Worm (Caenorhabditis elegans) whole organism, mixed stage, embryonic: ENCODE measurements around the gene ZK185.4.

Experiments
- bed-3 ChIP-seq: fragments of 200-800 bp; sonication (Bioruptor generic); optimal IDR thresholded peaks from 3 replicates; lab custom pipeline; 2018; ENCODE audit warnings: mild to moderate bottlenecking, missing genetic modification characterization, moderate library complexity, missing compliant biosample characterization
- blmp-1 ChIP-seq: fragments of 150-350 bp; optimal IDR thresholded peaks from 2 replicates; lab custom pipeline; 2014; ENCODE audit warnings: missing biosample characterization, missing genetic modification characterization
- ceh-39 ChIP-seq: fragments of 150-350 bp; optimal IDR thresholded peaks from 2 replicates; lab custom pipeline; 2014; ENCODE audit warnings: missing biosample characterization, missing genetic modification characterization
- ceh-43 ChIP-seq: fragments of 200-800 bp; sonication (Bioruptor generic); optimal IDR thresholded peaks from 2 replicates; lab custom pipeline; 2018; ENCODE audit warnings: mild to moderate bottlenecking, missing genetic modification characterization, moderate library complexity, missing compliant biosample characterization
- ceh-83 ChIP-seq: fragments of 200-800 bp; sonication (Bioruptor generic); optimal IDR thresholded peaks from 2 replicates; lab custom pipeline; 2018; ENCODE audit warnings: mild to moderate bottlenecking, missing genetic modification characterization, missing compliant biosample characterization
- ces-1 ChIP-seq: fragments of 150-350 bp; optimal IDR thresholded peaks from 2 replicates; lab custom pipeline; 2014; ENCODE audit warnings: missing biosample characterization, missing genetic modification reagents, missing genetic modification characterization
- drap-1 ChIP-seq: fragments of 200-800 bp; sonication (Bioruptor generic); optimal IDR thresholded peaks from 3 replicates; lab custom pipeline; 2018; ENCODE audit warnings: mild to moderate bottlenecking, missing genetic modification characterization, missing compliant biosample characterization
- elt-1 ChIP-seq: sonication (generic microtip); optimal IDR thresholded peaks from 2 replicates; lab custom pipeline; 2017; ENCODE audit warnings: missing genetic modification characterization, mild to moderate bottlenecking, missing compliant biosample characterization, antibody characterized with exemption, moderate library complexity, borderline replicate concordance; ENCODE audit not compliant: insufficient read depth
- elt-3 ChIP-seq: fragments of 150-350 bp; optimal IDR thresholded peaks from 2 replicates; lab custom pipeline; 2014; ENCODE audit warnings: missing biosample characterization, missing genetic modification characterization
- flh-1 ChIP-seq: fragments of 200-800 bp; sonication (Bioruptor generic); optimal IDR thresholded peaks from 2 replicates; lab custom pipeline; 2018; ENCODE audit warnings: mild to moderate bottlenecking, missing genetic modification characterization, moderate library complexity, missing compliant biosample characterization
- hlh-1 ChIP-seq: fragments of 150-350 bp; optimal IDR thresholded peaks from 2 replicates; lab custom pipeline; 2014; ENCODE audit warnings: missing biosample characterization, missing genetic modification reagents, missing genetic modification characterization
- lin-13 ChIP-seq: fragments of 150-350 bp; optimal IDR thresholded peaks from 2 replicates; lab custom pipeline; 2014; ENCODE audit warnings: missing biosample characterization, missing genetic modification characterization
- lin-32 ChIP-seq: fragments of 200-800 bp; sonication (Bioruptor generic); optimal IDR thresholded peaks from 2 replicates; lab custom pipeline; 2018; ENCODE audit warnings: mild to moderate bottlenecking, missing genetic modification characterization, missing compliant biosample characterization
- lsy-2 ChIP-seq: fragments of 150-350 bp; optimal IDR thresholded peaks from 2 replicates; lab custom pipeline; 2014; ENCODE audit warnings: missing biosample characterization, missing genetic modification characterization
- mep-1 ChIP-seq: fragments of 150-350 bp; optimal IDR thresholded peaks from 2 replicates; lab custom pipeline; 2017; ENCODE audit warnings: missing biosample characterization, missing genetic modification reagents, missing genetic modification characterization, inconsistent platforms
- mls-2 ChIP-seq: sonication (generic microtip); optimal IDR thresholded peaks from 2 replicates; lab custom pipeline; 2016; ENCODE audit warnings: mild to moderate bottlenecking, missing genetic modification characterization, moderate library complexity, missing compliant biosample characterization
- nhr-12 ChIP-seq: fragments of 150-350 bp; optimal IDR thresholded peaks from 2 replicates; lab custom pipeline; 2014; ENCODE audit warnings: missing biosample characterization, missing genetic modification characterization
- nhr-2 ChIP-seq: fragments of 150-350 bp; optimal IDR thresholded peaks from 2 replicates; lab custom pipeline; 2014; ENCODE audit warnings: missing biosample characterization, missing genetic modification characterization
- nhr-237 ChIP-seq: fragments of 150-350 bp; optimal IDR thresholded peaks from 2 replicates; lab custom pipeline; 2014; ENCODE audit warnings: missing biosample characterization, missing genetic modification characterization
- nhr-28 ChIP-seq: fragments of 150-350 bp; optimal IDR thresholded peaks from 2 replicates; lab custom pipeline; 2014; ENCODE audit warnings: missing biosample characterization, missing genetic modification characterization
- nhr-76 ChIP-seq: sonication (generic microtip); optimal IDR thresholded peaks from 2 replicates; lab custom pipeline; 2017; ENCODE audit warnings: missing biosample characterization, missing genetic modification characterization
- pha-4 ChIP-seq: fragments of 150-350 bp; optimal IDR thresholded peaks from 2 replicates; lab custom pipeline; 2018; ENCODE audit warnings: missing biosample characterization, missing genetic modification reagents, missing genetic modification characterization
- sem-2 ChIP-seq: fragments of 200-800 bp; sonication (Bioruptor generic); optimal IDR thresholded peaks from 2 replicates; lab custom pipeline; 2018; ENCODE audit warnings: mild to moderate bottlenecking, missing genetic modification characterization, missing compliant biosample characterization
- snpc-4 ChIP-seq: fragments of 150-350 bp; optimal IDR thresholded peaks from 2 replicates; lab custom pipeline; 2014; ENCODE audit warnings: missing biosample characterization, missing genetic modification characterization
- sptf-1 ChIP-seq: sonication (generic microtip); optimal IDR thresholded peaks from 2 replicates; lab custom pipeline; 2017; ENCODE audit warnings: mild to moderate bottlenecking, missing genetic modification characterization, moderate library complexity, missing compliant biosample characterization
- tbx-8 ChIP-seq: fragments of 200-800 bp; sonication (Bioruptor generic); optimal IDR thresholded peaks from 2 replicates; lab custom pipeline; 2018; ENCODE audit warnings: mild to moderate bottlenecking, missing genetic modification characterization, moderate library complexity, missing compliant biosample characterization
- unc-120 ChIP-seq: sonication (generic microtip); optimal IDR thresholded peaks from 2 replicates; lab custom pipeline; 2017; ENCODE audit warnings: missing genetic modification characterization, missing compliant biosample characterization; ENCODE audit not compliant: poor library complexity, severe bottlenecking
- unc-62 ChIP-seq: fragments of 150-350 bp; optimal IDR thresholded peaks from 2 replicates; lab custom pipeline; 2014; ENCODE audit warnings: missing biosample characterization, missing genetic modification reagents, missing genetic modification characterization
- ztf-11 ChIP-seq: fragments of 150-350 bp; optimal IDR thresholded peaks from 2 replicates; lab custom pipeline; 2014; ENCODE audit warnings: missing biosample characterization, missing genetic modification characterization

ZK185.4 gene

DNA sequence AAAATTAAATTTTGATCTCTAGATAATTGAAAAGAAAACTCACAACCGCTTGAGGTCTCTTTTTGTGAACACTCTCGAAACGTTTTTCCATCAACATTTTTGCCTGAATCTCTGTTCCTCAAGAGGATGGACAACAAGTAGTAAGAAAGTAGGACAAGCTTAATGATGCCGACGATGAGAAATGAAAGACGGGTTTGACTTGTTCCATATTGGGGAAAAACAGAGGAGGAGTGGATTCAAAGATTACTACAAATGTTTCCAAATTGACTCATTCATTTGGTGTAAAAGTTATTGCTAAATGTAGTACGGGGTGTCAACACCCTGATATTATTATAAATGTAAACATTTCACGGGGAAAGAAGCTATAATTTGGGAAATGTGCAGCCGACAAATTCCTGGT, at the start of gene ZK185.4:
ZK185.4 (minus strand) TSS at position 101 of the 400 bp plus-strand sequence.
- TF ChIP-seq ceh-83, result no peak
- no peak for TF ChIP-seq unc-120
- TF ChIP-seq nhr-237 (tag; lab: Kevin White, UChicago), result no peak
- no peak for TF ChIP-seq flh-1 (GFP tag; lab: Kevin White, UChicago)
- no peak for TF ChIP-seq nhr-76 (tag; lab: Kevin White, UChicago)
- TF ChIP-seq elt-1 (tag; lab: Kevin White, UChicago), result no peak
- TF ChIP-seq blmp-1, result no peak

DNA sequence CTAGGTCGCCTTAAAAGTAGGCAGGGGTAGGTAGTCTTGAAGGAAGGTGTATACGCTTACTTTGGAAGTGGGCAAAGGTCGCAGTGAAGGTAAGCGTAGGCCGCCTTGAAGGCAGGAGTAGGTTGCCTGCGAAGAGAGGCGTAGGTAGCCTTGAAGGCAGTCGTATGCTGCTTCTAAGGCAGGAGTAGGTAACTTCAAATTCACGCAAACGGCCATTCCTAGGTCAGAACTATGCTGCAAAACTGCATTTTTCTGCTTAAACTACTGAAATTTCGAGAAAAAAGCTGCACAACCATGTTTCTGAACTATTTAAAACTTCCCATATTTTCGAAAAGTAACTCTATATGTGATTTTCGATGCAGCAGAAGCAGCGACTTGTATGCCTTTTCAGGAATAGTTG, 46.5 kb upstream of the ZK185.4 start:
- TF ChIP-seq pha-4 (tag; lab: Kevin White, UChicago) (no peak), lin-13 (tag; lab: Kevin White, UChicago) (no peak), lin-32 (no peak), bed-3 (GFP tag; lab: Kevin White, UChicago) (no peak), tbx-8 (GFP tag; lab: Kevin White, UChicago) (no peak), mep-1 (tag; lab: Kevin White, UChicago) (no peak), nhr-12 (tag; lab: Kevin White, UChicago) (no peak), nhr-2 (tag; lab: Kevin White, UChicago) (no peak), flh-1 (GFP tag; lab: Kevin White, UChicago) (no peak), lsy-2 (no peak), ces-1 (GFP tag; lab: Kevin White, UChicago) (no peak), drap-1 (no peak), elt-1 (tag; lab: Kevin White, UChicago) (no peak), blmp-1 (no peak), ztf-11 (tag; lab: Kevin White, UChicago) (no peak), sptf-1 (tag; lab: Kevin White, UChicago) (no peak)

DNA sequence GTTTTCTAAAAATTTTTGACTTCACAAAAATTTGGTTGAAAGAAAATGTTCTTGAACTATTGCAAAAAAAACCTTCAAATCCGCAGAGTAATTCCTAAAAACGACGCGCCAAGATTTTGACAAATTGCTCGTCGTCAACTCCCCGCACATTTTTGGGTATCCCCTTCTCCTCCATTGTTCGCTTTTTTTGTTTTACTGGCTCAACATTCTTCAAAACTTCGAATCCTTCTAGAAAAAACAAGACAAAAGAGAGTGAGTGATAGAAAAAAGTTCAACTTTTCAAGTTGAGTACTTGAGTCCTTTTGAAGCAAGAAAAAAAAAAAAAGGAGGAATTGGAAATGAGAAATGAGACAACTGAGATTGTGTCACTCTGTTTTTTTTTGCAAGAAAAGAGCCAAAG, 43.9 kb upstream of the ZK185.4 start:
- TF ChIP-seq sem-2 (GFP tag; lab: Kevin White, UChicago) (no peak), nhr-12 (tag; lab: Kevin White, UChicago) (no peak), ceh-43 (GFP tag; lab: Kevin White, UChicago) (no peak), blmp-1 (no peak), mls-2 (tag; lab: Kevin White, UChicago) (no peak), ces-1 (GFP tag; lab: Kevin White, UChicago) (no peak), snpc-4 (no peak), elt-3 (no peak), nhr-28 (no peak)

DNA sequence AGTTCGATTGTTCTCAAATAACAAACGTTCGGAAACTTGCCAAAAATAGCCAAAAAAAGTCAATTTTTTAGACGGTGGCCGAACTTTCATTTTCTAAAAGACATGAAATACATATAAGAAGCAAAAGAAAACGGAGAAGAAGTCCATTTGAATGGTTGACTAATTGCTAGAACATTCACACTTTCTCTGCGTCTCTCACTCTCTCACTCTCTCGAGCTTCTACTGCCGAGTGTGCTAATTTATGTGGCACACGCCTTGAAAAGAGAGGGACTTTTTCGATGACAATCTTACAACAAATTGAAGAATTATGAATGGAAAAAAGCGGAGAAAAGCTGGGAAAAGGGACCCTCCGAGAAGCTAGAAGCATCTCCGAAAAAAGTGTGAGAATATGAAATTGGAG, 41.1 kb upstream of the ZK185.4 start:
- no peak for TF ChIP-seq ceh-83
- TF ChIP-seq lin-32, result no peak
- no peak for TF ChIP-seq nhr-12 (tag; lab: Kevin White, UChicago)
- peak; percentile 42 for TF ChIP-seq ces-1 (GFP tag; lab: Kevin White, UChicago)
- no peak for TF ChIP-seq unc-62 (GFP tag; lab: Kevin White, UChicago)
- no peak for TF ChIP-seq ceh-39
- TF ChIP-seq snpc-4, result no peak
- TF ChIP-seq hlh-1 (tag; lab: Kevin White, UChicago), result no peak

DNA sequence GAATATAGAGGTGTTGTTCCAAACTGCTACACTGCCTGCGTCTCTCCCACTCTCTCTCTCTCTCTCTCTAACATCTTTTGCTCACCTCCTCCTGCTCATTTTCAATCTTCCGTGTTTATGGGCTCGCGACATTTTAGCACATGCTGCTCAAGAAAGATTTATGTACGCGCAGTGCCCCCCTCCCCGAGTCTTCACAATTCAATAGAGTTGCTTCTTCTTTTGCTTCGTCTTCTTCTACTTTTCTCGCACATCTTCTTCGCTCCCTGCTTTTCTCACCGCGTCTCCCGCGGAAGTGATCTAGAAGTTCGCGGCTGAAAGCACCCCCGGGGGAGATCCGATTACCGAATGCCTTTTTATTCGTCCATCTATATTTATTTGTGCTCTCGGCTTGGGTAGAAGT, 37.7 kb upstream of the ZK185.4 start:
- TF ChIP-seq ceh-43 (GFP tag; lab: Kevin White, UChicago) (no peak), ces-1 (GFP tag; lab: Kevin White, UChicago) (peak; percentile 71)

DNA sequence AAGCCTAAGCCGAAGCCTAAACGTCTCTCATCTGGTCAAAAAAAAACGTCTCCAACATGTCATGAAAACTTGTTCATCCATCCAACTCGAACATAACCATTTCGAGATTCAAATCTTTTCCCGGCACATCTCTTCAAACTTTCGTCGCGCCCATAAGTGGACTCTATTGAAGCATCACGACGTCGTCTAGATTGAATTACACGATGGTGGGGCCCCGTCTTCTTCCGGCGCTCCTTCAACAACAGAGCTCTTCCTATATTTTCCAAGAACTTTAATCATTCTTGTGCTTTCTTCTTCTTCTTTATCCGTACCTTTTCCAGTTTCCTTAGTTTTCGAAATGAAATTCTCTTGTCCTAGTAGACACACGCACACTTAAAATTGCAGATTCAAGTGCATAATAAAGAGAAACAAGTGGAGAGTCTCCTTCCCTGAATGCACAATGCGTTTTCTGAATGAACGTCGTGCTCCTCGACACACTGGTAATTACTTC, 35.5 kb upstream of the ZK185.4 start, which contains the start of gene F28E10.1:
F28E10.1 (plus strand) TSS at position 440 of the 490 bp plus-strand sequence.
- TF ChIP-seq nhr-76 (tag; lab: Kevin White, UChicago) (no peak), ces-1 (GFP tag; lab: Kevin White, UChicago) (peak; percentile 73)
